Fruit fly (Drosophila melanogaster) whole organism, wandering third instar larva: ENCODE results near the gene RFeSP.

Experiments used
- Abd-B ChIP-seq: fragments of >200 bp; optimal IDR thresholded peaks from 2 replicates; lab custom pipeline; 2017; ENCODE audit warnings: missing biosample characterization, missing genetic modification characterization
- CG32264 ChIP-seq: fragments of 200-800 bp; sonication (Bioruptor generic); optimal IDR thresholded peaks from 2 replicates; lab custom pipeline; 2016; ENCODE audit warnings: missing biosample characterization, missing genetic modification characterization
- CG9705 ChIP-seq: fragments of 200-800 bp; sonication (Bioruptor generic); optimal IDR thresholded peaks from 2 replicates; lab custom pipeline; 2018; ENCODE audit warnings: missing biosample characterization, mild to moderate bottlenecking, missing genetic modification characterization
- CrebA ChIP-seq: fragments of 200-800 bp; sonication (Bioruptor generic); optimal IDR thresholded peaks from 2 replicates; lab custom pipeline; 2016; ENCODE audit warnings: missing biosample characterization, mild to moderate bottlenecking, missing genetic modification characterization, borderline replicate concordance
- Dfd ChIP-seq: fragments of >200 bp; optimal IDR thresholded peaks from 2 replicates; lab custom pipeline; 2017; ENCODE audit warnings: missing biosample characterization, missing genetic modification characterization
- Dif ChIP-seq: fragments of 200-275, 200-300 bp; sonication (Bioruptor generic); optimal IDR thresholded peaks from 2 replicates; lab custom pipeline; 2018; ENCODE audit warnings: missing biosample characterization, missing genetic modification characterization; ENCODE audit not compliant: partially characterized antibody
- GATAd ChIP-seq: sonication (Bioruptor generic); optimal IDR thresholded peaks from 2 replicates; lab custom pipeline; 2016; ENCODE audit warnings: missing biosample characterization, missing genetic modification characterization
- HLH106 ChIP-seq: fragments of 200-800 bp; optimal IDR thresholded peaks from 3 replicates; lab custom pipeline; 2019; ENCODE audit warnings: missing biosample characterization, mild to moderate bottlenecking, missing genetic modification characterization, moderate library complexity
- Hnf4 ChIP-seq: fragments of 200-800 bp; sonication (Bioruptor generic); optimal IDR thresholded peaks from 2 replicates; lab custom pipeline; 2016; ENCODE audit warnings: missing biosample characterization, mild to moderate bottlenecking, missing genetic modification characterization
- Hr78 ChIP-seq: fragments of >200 bp; optimal IDR thresholded peaks from 2 replicates; lab custom pipeline; 2017; ENCODE audit warnings: missing biosample characterization, missing genetic modification characterization
- Hr83 ChIP-seq: fragments of 200-300 bp; sonication (Bioruptor generic); optimal IDR thresholded peaks from 2 replicates; lab custom pipeline; 2016; ENCODE audit warnings: missing biosample characterization, mild to moderate bottlenecking, missing genetic modification characterization, moderate library complexity; ENCODE audit not compliant: poor library complexity, severe bottlenecking
- Jra ChIP-seq: sonication (Bioruptor generic); optimal IDR thresholded peaks from 2 replicates; lab custom pipeline; 2016; ENCODE audit warnings: missing biosample characterization, missing genetic modification characterization
- Mio ChIP-seq: sonication (Bioruptor generic); optimal IDR thresholded peaks from 2 replicates; lab custom pipeline; 2016; ENCODE audit warnings: missing biosample characterization, missing genetic modification characterization
- Myc ChIP-seq: fragments of >200 bp; optimal IDR thresholded peaks from 2 replicates; lab custom pipeline; 2017
- N ChIP-seq: fragments of >200 bp; optimal IDR thresholded peaks from 2 replicates; lab custom pipeline; 2018; ENCODE audit warnings: missing biosample characterization, missing external identifiers, missing genetic modification characterization
- OdsH ChIP-seq: fragments of 200-800 bp; sonication (Bioruptor generic); optimal IDR thresholded peaks from 2 replicates; lab custom pipeline; 2016; ENCODE audit warnings: missing biosample characterization, mild to moderate bottlenecking, missing genetic modification characterization
- Rel ChIP-seq, 2 experiments: fragments of 200-800 bp; sonication (Bioruptor generic) in 1 of 2; optimal IDR thresholded peaks; 2 replicates in 1 of 2; 3 replicates in 1 of 2; lab custom pipeline; 2016 to 2019; ENCODE audit warnings: mild to moderate bottlenecking in 2 of 2, missing biosample characterization in 2 of 2, missing genetic modification characterization in 2 of 2, moderate library complexity in 1 of 2
- Sp1 ChIP-seq: fragments of 200-800 bp; sonication (Bioruptor generic); optimal IDR thresholded peaks from 3 replicates; lab custom pipeline; 2019; ENCODE audit warnings: missing biosample characterization, mild to moderate bottlenecking, missing genetic modification characterization, moderate library complexity
- Vsx2 ChIP-seq: fragments of 200-300, 225-300 bp; sonication (Bioruptor generic); optimal IDR thresholded peaks from 2 replicates; lab custom pipeline; 2018; ENCODE audit warnings: missing biosample characterization, missing genetic modification characterization; ENCODE audit not compliant: partially characterized antibody
- br ChIP-seq: fragments of 200-800 bp; sonication (Bioruptor generic); optimal IDR thresholded peaks from 2 replicates; lab custom pipeline; 2016; ENCODE audit warnings: missing biosample characterization, missing genetic modification characterization
- brk ChIP-seq: fragments of 200-800 bp; sonication (Bioruptor generic); optimal IDR thresholded peaks from 2 replicates; lab custom pipeline; 2016; ENCODE audit warnings: missing biosample characterization, mild to moderate bottlenecking, missing genetic modification characterization
- dl ChIP-seq, 2 experiments: fragments of 175-275, 200-275 bp in 1 of 2; fragments of 200-275 bp in 1 of 2; sonication (Bioruptor generic); optimal IDR thresholded peaks; lab custom pipeline; 2018; ENCODE audit warnings: mild to moderate bottlenecking in 2 of 2, missing biosample characterization in 2 of 2, missing genetic modification characterization in 2 of 2, moderate library complexity in 2 of 2; ENCODE audit not compliant: partially characterized antibody in 2 of 2, insufficient read depth in 1 of 2
- dmrt93B ChIP-seq: fragments of 200-800 bp; sonication (Bioruptor generic); optimal IDR thresholded peaks from 2 replicates; lab custom pipeline; 2018; ENCODE audit warnings: missing biosample characterization, mild to moderate bottlenecking, missing genetic modification characterization
- dsf ChIP-seq: sonication (Bioruptor generic); optimal IDR thresholded peaks from 2 replicates; lab custom pipeline; 2016; ENCODE audit warnings: missing biosample characterization, missing genetic modification characterization, borderline replicate concordance
- ey ChIP-seq: fragments of 200-800 bp; sonication (Bioruptor generic); optimal IDR thresholded peaks from 2 replicates; lab custom pipeline; 2016; ENCODE audit warnings: missing biosample characterization, missing genetic modification characterization
- foxo ChIP-seq, 2 experiments: fragments of 200-800 bp; sonication (Bioruptor generic); optimal IDR thresholded peaks; 2 replicates in 1 of 2; 3 replicates in 1 of 2; lab custom pipeline; 2016 to 2017; ENCODE audit warnings: missing biosample characterization in 2 of 2, missing genetic modification characterization in 2 of 2
- fru ChIP-seq: fragments of 200-800 bp; sonication (Bioruptor generic); optimal IDR thresholded peaks from 3 replicates; lab custom pipeline; 2016; ENCODE audit warnings: missing biosample characterization, mild to moderate bottlenecking, missing genetic modification characterization
- h ChIP-seq: fragments of 200-800 bp; sonication (Bioruptor generic); optimal IDR thresholded peaks from 3 replicates; lab custom pipeline; 2016; ENCODE audit warnings: missing biosample characterization, mild to moderate bottlenecking, missing genetic modification characterization
- jim ChIP-seq: fragments of 175-275, 200-325 bp; sonication (Bioruptor generic); optimal IDR thresholded peaks from 2 replicates; lab custom pipeline; 2016; ENCODE audit warnings: missing biosample characterization, mild to moderate bottlenecking, missing genetic modification characterization
- lola ChIP-seq: fragments of >200 bp; optimal IDR thresholded peaks from 2 replicates; lab custom pipeline; 2017; ENCODE audit warnings: missing biosample characterization, missing genetic modification characterization
- pan ChIP-seq: fragments of >200 bp; optimal IDR thresholded peaks from 2 replicates; lab custom pipeline; 2017
- psq ChIP-seq: fragments of 200-800 bp; sonication (Bioruptor generic); optimal IDR thresholded peaks from 3 replicates; lab custom pipeline; 2017; ENCODE audit warnings: missing biosample characterization, mild to moderate bottlenecking, missing genetic modification characterization, moderate library complexity
- rgr ChIP-seq: fragments of 200-800 bp; sonication (Bioruptor generic); optimal IDR thresholded peaks from 3 replicates; lab custom pipeline; 2016; ENCODE audit warnings: missing biosample characterization, mild to moderate bottlenecking, missing genetic modification characterization
- sage ChIP-seq: fragments of 200-800 bp; sonication (Bioruptor generic); optimal IDR thresholded peaks from 2 replicates; lab custom pipeline; 2016; ENCODE audit warnings: missing biosample characterization, mild to moderate bottlenecking, missing genetic modification characterization
- sv ChIP-seq: fragments of 200-800 bp; sonication (Bioruptor generic); optimal IDR thresholded peaks from 3 replicates; lab custom pipeline; 2016; ENCODE audit warnings: missing biosample characterization, missing genetic modification characterization
- tai ChIP-seq: sonication (Bioruptor generic); optimal IDR thresholded peaks from 2 replicates; lab custom pipeline; 2016; ENCODE audit warnings: missing biosample characterization, missing genetic modification characterization
- usp ChIP-seq: fragments of >200 bp; optimal IDR thresholded peaks from 2 replicates; lab custom pipeline; 2017; ENCODE audit warnings: missing biosample characterization, missing genetic modification characterization
- woc ChIP-seq: sonication (Bioruptor generic); optimal IDR thresholded peaks from 2 replicates; lab custom pipeline; 2016; ENCODE audit warnings: missing biosample characterization, mild to moderate bottlenecking, missing genetic modification characterization

Gene RFeSP

dm6 chr2L:1649828-1650429 is 36.0 kb upstream of the RFeSP start:
- TF ChIP-seq HLH106 (tag; lab: Kevin White, UChicago) (peak; percentile 66), sage (GFP tag; lab: Kevin White, UChicago) (no peak), foxo (GFP tag; optimal IDR thresholded peaks at IDR 0.05; lab: Kevin White, UChicago) (peak in 1 of 2 experiments; percentile 40), rgr (GFP tag; lab: Kevin White, UChicago) (peak; percentile 0), dmrt93B (GFP tag; lab: Kevin White, UChicago) (peak; percentile 22), tai (no peak), Abd-B (GFP tag; lab: Kevin White, UChicago) (no peak), Hr83 (peak; percentile 71), h (GFP tag; lab: Kevin White, UChicago) (peak; percentile 47), lola (GFP tag; lab: Kevin White, UChicago) (no peak), Sp1 (no peak), Vsx2 (peak; percentile 71), Dif (peak; percentile 95), br (GFP tag; lab: Kevin White, UChicago) (no peak), Jra (no peak), psq (GFP tag; lab: Kevin White, UChicago) (peak; percentile 58), Mio (GFP tag; lab: Kevin White, UChicago) (no peak), sv (GFP tag; lab: Kevin White, UChicago) (no peak), usp (GFP tag; lab: Kevin White, UChicago) (no peak), CrebA (GFP tag; lab: Kevin White, UChicago) (no peak), fru (GFP tag; lab: Kevin White, UChicago) (peak; percentile 59), jim (GFP tag; lab: Kevin White, UChicago) (no peak), OdsH (GFP tag; lab: Kevin White, UChicago) (peak; percentile 72), ey (GFP tag; lab: Kevin White, UChicago) (peak; percentile 50), Dfd (GFP tag; lab: Kevin White, UChicago) (no peak), Rel (GFP tag; optimal IDR thresholded peaks at IDR 0.05; lab: Kevin White, UChicago) (no peak), Rel (tag; optimal IDR thresholded peaks at IDR 0.05; lab: Kevin White, UChicago) (no peak), pan (lab: Kevin White, UChicago) (no peak), woc (GFP tag; lab: Kevin White, UChicago) (no peak), Myc (no peak), brk (GFP tag; lab: Kevin White, UChicago) (peak; percentile 12), dl (GFP tag; optimal IDR thresholded peaks at IDR 0.05; lab: Kevin White, UChicago; ENCODE audit: insufficient read depth in 1 of 2, partially characterized antibody in 2 of 2) (peak; percentile 85 to 94), dsf (no peak)

dm6 chr2L:1649244-1649827 is 35.4 kb upstream of the RFeSP start:
- TF ChIP-seq sv (GFP tag; lab: Kevin White, UChicago) (peak; percentile 64), OdsH (GFP tag; lab: Kevin White, UChicago) (peak; percentile 79), brk (GFP tag; lab: Kevin White, UChicago) (no peak), pan (lab: Kevin White, UChicago) (no peak), br (GFP tag; lab: Kevin White, UChicago) (peak; percentile 69), dsf (no peak), GATAd (GFP tag; lab: Kevin White, UChicago) (no peak), CG9705 (GFP tag; lab: Kevin White, UChicago) (peak; percentile 11), dl (GFP tag; optimal IDR thresholded peaks at IDR 0.05; lab: Kevin White, UChicago; ENCODE audit: insufficient read depth in 1 of 2, partially characterized antibody in 2 of 2) (no peak), Mio (GFP tag; lab: Kevin White, UChicago) (no peak), woc (GFP tag; lab: Kevin White, UChicago) (no peak), Hnf4 (GFP tag; lab: Kevin White, UChicago) (peak; percentile 52), rgr (GFP tag; lab: Kevin White, UChicago) (peak; percentile 75), h (GFP tag; lab: Kevin White, UChicago) (peak; percentile 77), Hr83 (peak; percentile 12), fru (GFP tag; lab: Kevin White, UChicago) (peak; percentile 80), CrebA (GFP tag; lab: Kevin White, UChicago) (peak; percentile 37), Rel (GFP tag; optimal IDR thresholded peaks at IDR 0.05; lab: Kevin White, UChicago) (no peak), Rel (tag; optimal IDR thresholded peaks at IDR 0.05; lab: Kevin White, UChicago) (no peak), jim (GFP tag; lab: Kevin White, UChicago) (no peak), Jra (no peak), dmrt93B (GFP tag; lab: Kevin White, UChicago) (peak; percentile 76), Abd-B (GFP tag; lab: Kevin White, UChicago) (no peak), lola (GFP tag; lab: Kevin White, UChicago) (no peak), sage (GFP tag; lab: Kevin White, UChicago) (no peak), tai (peak; percentile 11), foxo (GFP tag; optimal IDR thresholded peaks at IDR 0.05; lab: Kevin White, UChicago) (peak in 1 of 2 experiments; percentile 83), usp (GFP tag; lab: Kevin White, UChicago) (no peak), Sp1 (peak; percentile 71), Dif (no peak), HLH106 (tag; lab: Kevin White, UChicago) (peak; percentile 88), CG32264 (GFP tag; lab: Kevin White, UChicago) (no peak), Vsx2 (no peak), ey (GFP tag; lab: Kevin White, UChicago) (peak; percentile 26), psq (GFP tag; lab: Kevin White, UChicago) (peak; percentile 83), Dfd (GFP tag; lab: Kevin White, UChicago) (no peak), N (GFP tag; lab: Kevin White, UChicago) (no peak), Hr78 (GFP tag; lab: Kevin White, UChicago) (no peak), Myc (no peak)
